Worm (Caenorhabditis elegans): Measurements from ENCODE around the gene ZK673.2.
A peak's percentile ranks its signal among the peaks of the same experiment; 100 is the strongest.

The ZK673.2 gene

DNA sequence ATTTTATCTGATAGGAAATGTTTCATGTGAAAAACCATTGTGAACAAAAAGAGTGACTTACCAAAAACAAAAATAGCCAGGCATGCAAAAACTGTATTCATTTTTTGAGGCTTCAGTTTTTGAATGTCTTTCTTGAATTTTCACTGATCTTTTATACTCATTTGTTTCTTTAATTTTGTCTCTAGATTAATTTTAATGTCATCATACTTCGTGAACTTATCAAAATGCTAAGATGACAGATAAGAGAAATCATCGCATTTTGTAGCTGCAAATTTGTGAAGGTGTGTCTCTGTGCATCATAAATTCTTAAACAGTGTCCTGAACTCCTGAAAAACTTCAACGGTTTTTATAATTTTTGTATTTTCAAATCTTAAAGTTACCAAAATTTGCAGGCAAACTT lies 28.0 kb downstream of the ZK673.2 start, which contains the start of gene clec-58:
clec-58 (minus strand) TSS at position 101 of the 400 bp plus-strand sequence.
- TF ChIP-seq snpc-4 (tag; optimal IDR thresholded peaks at IDR 0.05) = no peak
- no peak for TF ChIP-seq efl-1 (optimal IDR thresholded peaks at IDR 0.05)
- TF ChIP-seq efl-1 (GFP tag; optimal IDR thresholded peaks at IDR 0.05 in 1 of 2) = peak in 1 of 2 experiments; percentile 47
- no peak for TF ChIP-seq hlh-17 (GFP tag; optimal IDR thresholded peaks at IDR 0.05; ENCODE audit: borderline replicate concordance)

DNA sequence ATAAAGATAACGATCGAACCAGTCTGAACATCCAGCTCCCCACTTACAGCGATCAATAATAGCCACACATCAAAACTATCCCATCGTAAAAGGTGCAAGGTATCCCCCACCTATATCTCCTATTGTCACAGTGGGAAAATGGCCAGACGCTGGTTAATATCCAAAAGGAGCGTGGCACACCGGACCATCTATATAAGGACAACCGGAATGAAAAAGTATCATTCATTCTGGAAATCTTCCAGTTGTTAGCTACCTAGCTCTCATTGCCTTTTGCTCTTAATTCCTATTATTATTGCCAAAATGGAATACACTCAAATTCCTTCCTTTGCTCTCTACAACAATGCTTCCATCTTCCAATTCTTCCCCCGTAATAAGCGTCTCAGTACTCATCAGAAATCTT lies 28.9 kb downstream of the ZK673.2 start, which contains the start of gene ZK666.4:
ZK666.4 (plus strand) TSS at position 301 of the 400 bp plus-strand sequence.
- no peak for TF ChIP-seq nhr-47 (tag; optimal IDR thresholded peaks at IDR 0.05)
- TF ChIP-seq lin-13 (GFP tag; optimal IDR thresholded peaks at IDR 0.05) = no peak
- TF ChIP-seq dsc-1 (tag; optimal IDR thresholded peaks at IDR 0.05) = no peak
- TF ChIP-seq rnt-1 (tag; optimal IDR thresholded peaks at IDR 0.05) = no peak
- TF ChIP-seq Y116A8C.19 (tag; optimal IDR thresholded peaks at IDR 0.05; ENCODE audit: borderline replicate concordance) = no peak
- no peak for TF ChIP-seq lsy-2 (tag; optimal IDR thresholded peaks at IDR 0.05)
- TF ChIP-seq hlh-17 (GFP tag; optimal IDR thresholded peaks at IDR 0.05; ENCODE audit: borderline replicate concordance) = no peak
- TF ChIP-seq blmp-1 (tag; optimal IDR thresholded peaks at IDR 0.05) = no peak
- TF ChIP-seq hpl-2 (GFP tag; optimal IDR thresholded peaks at IDR 0.05) = no peak
- no peak for TF ChIP-seq nhr-19 (GFP tag; conservative IDR thresholded peaks at IDR 0.05)
- TF ChIP-seq nhr-12 (tag; optimal IDR thresholded peaks at IDR 0.05) = no peak
- no peak for TF ChIP-seq nhr-11 (tag; optimal IDR thresholded peaks at IDR 0.05)
- no peak for TF ChIP-seq vab-15 (tag; optimal IDR thresholded peaks at IDR 0.05)

DNA sequence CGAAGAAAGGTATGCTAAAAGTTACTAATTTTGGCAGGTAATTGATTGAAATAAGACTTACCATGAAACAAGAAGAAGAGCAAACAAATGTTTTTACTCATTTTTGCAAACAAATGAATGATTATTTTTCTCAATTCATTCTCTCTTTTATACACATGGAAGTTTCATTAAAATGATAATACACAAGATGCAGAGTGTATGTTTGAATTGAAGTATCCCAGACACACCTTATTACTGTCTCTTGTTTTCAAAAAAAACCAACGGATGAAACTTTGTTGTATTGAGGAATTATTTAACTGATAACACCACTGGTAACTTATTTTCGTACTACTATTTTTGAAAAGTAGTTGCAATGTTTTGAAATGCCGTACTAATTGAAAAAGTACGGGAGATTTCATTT lies 31.3 kb downstream of the ZK673.2 start, which contains the start of gene clec-59:
clec-59 (minus strand) TSS at position 101 of the 400 bp plus-strand sequence.
- TF ChIP-seq isw-1 (GFP tag; IDR thresholded peaks at IDR 0.05) (no peak), zag-1 (tag; optimal IDR thresholded peaks at IDR 0.05) (no peak), mef-2 (tag; optimal IDR thresholded peaks at IDR 0.05) (no peak), unc-62 (GFP tag; optimal IDR thresholded peaks at IDR 0.05) (no peak), C16A3.4 (tag; optimal IDR thresholded peaks at IDR 0.05) (no peak), tlp-1 (tag; optimal IDR thresholded peaks at IDR 0.05) (no peak), xbp-1 (tag; optimal IDR thresholded peaks at IDR 0.05) (no peak), ceh-63 (GFP tag; optimal IDR thresholded peaks at IDR 0.05) (no peak), tbx-2 (tag; optimal IDR thresholded peaks at IDR 0.05) (no peak), egl-27 (tag; optimal IDR thresholded peaks at IDR 0.05) (no peak), alr-1 (tag; optimal IDR thresholded peaks at IDR 0.05; ENCODE audit: borderline replicate concordance) (no peak)

DNA sequence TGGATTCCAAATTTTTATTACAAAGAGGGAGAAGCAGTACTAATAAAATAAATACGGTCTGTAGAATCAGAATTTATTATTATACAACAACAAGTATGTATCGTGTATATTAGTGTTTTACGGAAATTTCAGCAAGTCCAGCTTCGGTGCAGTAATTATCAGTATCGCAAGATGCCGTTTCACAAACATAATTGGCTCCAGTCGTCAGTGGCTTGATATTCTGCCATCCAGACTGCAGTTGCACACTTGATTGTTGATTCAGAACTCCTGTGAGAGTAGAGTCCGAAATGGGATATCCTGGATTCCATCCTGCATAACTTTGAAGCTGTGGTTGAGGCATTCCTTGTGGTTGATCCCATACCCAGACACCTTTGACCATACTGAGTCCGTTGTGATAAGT lies 32.0 kb downstream of the ZK673.2 start:
- TF ChIP-seq nhr-71 (tag; optimal IDR thresholded peaks at IDR 0.05) = no peak
- no peak for TF ChIP-seq tbx-2 (tag; optimal IDR thresholded peaks at IDR 0.05)
- TF ChIP-seq C16A3.4 (tag; optimal IDR thresholded peaks at IDR 0.05) = no peak
- TF ChIP-seq sox-4 (tag; optimal IDR thresholded peaks at IDR 0.05) = no peak
- TF ChIP-seq blmp-1 (tag; optimal IDR thresholded peaks at IDR 0.05) = no peak
- no peak for TF ChIP-seq nhr-19 (GFP tag; conservative IDR thresholded peaks at IDR 0.05)
- TF ChIP-seq fkh-10 (GFP tag; optimal IDR thresholded peaks at IDR 0.05) = no peak
- no peak for TF ChIP-seq hlh-17 (GFP tag; optimal IDR thresholded peaks at IDR 0.05; ENCODE audit: borderline replicate concordance)
- no peak for TF ChIP-seq zip-4 (GFP tag; optimal IDR thresholded peaks at IDR 0.05)
- TF ChIP-seq nhr-28 (tag; optimal IDR thresholded peaks at IDR 0.05) = no peak
- no peak for TF ChIP-seq sup-37 (GFP tag; optimal IDR thresholded peaks at IDR 0.05)
- no peak for TF ChIP-seq ceh-63 (GFP tag; optimal IDR thresholded peaks at IDR 0.05)
- TF ChIP-seq nhr-47 (tag; optimal IDR thresholded peaks at IDR 0.05) = no peak
- no peak for TF ChIP-seq fos-1 (tag; optimal IDR thresholded peaks at IDR 0.05)
- no peak for TF ChIP-seq nhr-11 (tag; optimal IDR thresholded peaks at IDR 0.05)
- TF ChIP-seq nhr-20 (tag; optimal IDR thresholded peaks at IDR 0.05) = no peak
- TF ChIP-seq hpl-2 (GFP tag; optimal IDR thresholded peaks at IDR 0.05) = no peak
- TF ChIP-seq sptf-1 (tag; optimal IDR thresholded peaks at IDR 0.05) = no peak
